Fruit fly (Drosophila melanogaster): Measurements from ENCODE around the gene CG10877.

Gene CG10877

dm6 chr3R:20579816-20580215 lies 15.9 kb upstream of the CG10877 start, which contains the start of the genes EloB and Srp14 (continued):
- peak; percentile 71 for TF ChIP-seq CG6689 (GFP tag; IDR thresholded peaks at IDR 0.05)
- TF ChIP-seq Hr78 (GFP tag; optimal IDR thresholded peaks at IDR 0.05): peak in 1 of 2 experiments; percentile 87
- peak; percentile 86 for TF ChIP-seq CoRest (tag; optimal IDR thresholded peaks at IDR 0.05)
- peak; percentile 72 for TF ChIP-seq ara (GFP tag; IDR thresholded peaks at IDR 0.05)
- peak; percentile 77 for TF ChIP-seq E2f1 (GFP tag; IDR thresholded peaks at IDR 0.05)
- no peak for TF ChIP-seq CkIIα-i1 (GFP tag; IDR thresholded peaks at IDR 0.05)
- peak; percentile 70 for TF ChIP-seq shn (GFP tag; optimal IDR thresholded peaks at IDR 0.05)
- TF ChIP-seq CG18011 (GFP tag; optimal IDR thresholded peaks at IDR 0.05): peak; percentile 66
- TF ChIP-seq stwl (tag; optimal IDR thresholded peaks at IDR 0.05): peak; percentile 83
- peak; percentile 68 for TF ChIP-seq Mes4 (GFP tag; optimal IDR thresholded peaks at IDR 0.05)
- peak; percentile 75 for TF ChIP-seq caup (GFP tag; optimal IDR thresholded peaks at IDR 0.05; ENCODE audit: severe bottlenecking)
- TF ChIP-seq CG17328 (GFP tag; IDR thresholded peaks at IDR 0.05): peak; percentile 80
- peak; percentile 24 for TF ChIP-seq NK7.1 (GFP tag; optimal IDR thresholded peaks at IDR 0.05)
- TF ChIP-seq GATAe (GFP tag; conservative IDR thresholded peaks at IDR 0.05): no peak
- no peak for TF ChIP-seq Kr (GFP tag; optimal IDR thresholded peaks at IDR 0.05)
- TF ChIP-seq CG1602 (GFP tag; optimal IDR thresholded peaks at IDR 0.05): peak; percentile 79
- TF ChIP-seq Hr3 (GFP tag; optimal IDR thresholded peaks at IDR 0.05): peak; percentile 78
- TF ChIP-seq row (GFP tag; IDR thresholded peaks at IDR 0.05): peak; percentile 91
- peak; percentile 69 for TF ChIP-seq tap (tag; optimal IDR thresholded peaks at IDR 0.05)
- TF ChIP-seq CG9609 (GFP tag; optimal IDR thresholded peaks at IDR 0.05): peak; percentile 69
- TF ChIP-seq ATbp (GFP tag; optimal IDR thresholded peaks at IDR 0.05): peak; percentile 24
- TF ChIP-seq salm (tag; optimal IDR thresholded peaks at IDR 0.05): peak; percentile 76
- TF ChIP-seq CG1647 (GFP tag; optimal IDR thresholded peaks at IDR 0.05): peak; percentile 83
- peak; percentile 69 for TF ChIP-seq TFAM (GFP tag; optimal IDR thresholded peaks at IDR 0.05)
- TF ChIP-seq nerfin-1 (tag; optimal IDR thresholded peaks at IDR 0.05): peak; percentile 77
- 0 out of 2 replicates have a peak, but pooled peaks have one; percentile 33 for TF ChIP-seq ap (GFP tag; IDR thresholded peaks at IDR 0.05)
- TF ChIP-seq Sox100B (GFP tag; optimal IDR thresholded peaks at IDR 0.05): no peak
- TF ChIP-seq ERR (GFP tag; optimal IDR thresholded peaks at IDR 0.05): peak; percentile 68
- peak; percentile 67 for TF ChIP-seq CG2202 (tag; optimal IDR thresholded peaks at IDR 0.05)
- TF ChIP-seq CG34376 (GFP tag; optimal IDR thresholded peaks at IDR 0.05): peak; percentile 75
- no peak for TF ChIP-seq prd (optimal IDR thresholded peaks at IDR 0.05)
- peak; percentile 88 for TF ChIP-seq prd (GFP tag; IDR thresholded peaks at IDR 0.05)
- peak; percentile 72 for TF ChIP-seq bcd (GFP tag; optimal IDR thresholded peaks at IDR 0.05)
- TF ChIP-seq Dll (GFP tag; IDR thresholded peaks at IDR 0.05; ENCODE audit: partially characterized antibody): peak; percentile 99
- peak; percentile 39 for TF ChIP-seq CG4282 (GFP tag; optimal IDR thresholded peaks at IDR 0.05)
- peak in 1 of 2 experiments; percentile 82 for TF ChIP-seq bsh (GFP tag; optimal IDR thresholded peaks at IDR 0.05)
- no peak for TF ChIP-seq D19B (GFP tag; optimal IDR thresholded peaks at IDR 0.05)
- peak; percentile 95 for TF ChIP-seq CG7963 (GFP tag; IDR thresholded peaks at IDR 0.05; ENCODE audit: partially characterized antibody)
- no peak for TF ChIP-seq fru (optimal IDR thresholded peaks at IDR 0.05)
- TF ChIP-seq Adf1 (GFP tag; IDR thresholded peaks at IDR 0.05): peak; percentile 57
- peak; percentile 72 for TF ChIP-seq H15 (GFP tag; IDR thresholded peaks at IDR 0.05)
- TF ChIP-seq z (GFP tag; IDR thresholded peaks at IDR 0.05): no peak
- TF ChIP-seq sqz (GFP tag; optimal IDR thresholded peaks at IDR 0.05): no peak
- TF ChIP-seq CG12942 (GFP tag; optimal IDR thresholded peaks at IDR 0.05): peak; percentile 78
- TF ChIP-seq Dbx (GFP tag; IDR thresholded peaks at IDR 0.05): peak; percentile 91
- TF ChIP-seq HLH3B (GFP tag; IDR thresholded peaks at IDR 0.05): peak; percentile 63
- TF ChIP-seq lbe (GFP tag; optimal IDR thresholded peaks at IDR 0.05): peak; percentile 85
- TF ChIP-seq CG10565 (GFP tag; optimal IDR thresholded peaks at IDR 0.05): no peak
- no peak for TF ChIP-seq ash1 (GFP tag; optimal IDR thresholded peaks at IDR 0.05)
- peak; percentile 83 for TF ChIP-seq zfh1 (GFP tag; IDR thresholded peaks at IDR 0.05)
- peak; percentile 66 for TF ChIP-seq Aef1 (GFP tag; IDR thresholded peaks at IDR 0.05)
- TF ChIP-seq CG1603 (tag; optimal IDR thresholded peaks at IDR 0.05): peak; percentile 85
